Worm (Caenorhabditis elegans) whole organism, L4/young adult: Measurements from ENCODE around the gene fbxb-20.

Experiments used
- W03F9.2 ChIP-seq: fragments of 150-350 bp; optimal IDR thresholded peaks from 2 replicates; lab custom pipeline; 2014; ENCODE audit warnings: missing biosample characterization, missing genetic modification characterization
- him-1 ChIP-seq: sonication (generic microtip); optimal IDR thresholded peaks from 2 replicates; lab custom pipeline; 2016; ENCODE audit warnings: missing genotype, missing genetic modification reagents, missing genetic modification characterization, missing compliant biosample characterization

ce11 chrII:1605010-1605409 lies 45.4 kb downstream of the fbxb-20 start:
- TF ChIP-seq W03F9.2 (tag; lab: Kevin White, UChicago): no peak
- no peak for TF ChIP-seq him-1
